Worm (Caenorhabditis elegans) whole organism, L4 larva: ENCODE data around the gene F17H10.1.

Source experiments
- D1046.2 ChIP-seq: fragments of 200-800 bp; sonication (Bioruptor generic); IDR thresholded peaks from 2 replicates; pipeline ENCODE4 v1.3.6; 2022; ENCODE audit warnings: missing genetic modification characterization, missing compliant biosample characterization
- F10B5.3 ChIP-seq: sonication (generic microtip); optimal IDR thresholded peaks from 2 replicates; lab custom pipeline; 2016; ENCODE audit warnings: mild to moderate bottlenecking, missing genetic modification characterization, missing compliant biosample characterization
- F26F4.8 ChIP-seq: fragments of 200-800 bp; sonication (Bioruptor generic); conservative IDR thresholded peaks from 2 replicates; pipeline ENCODE4 v1.3.6; 2022; ENCODE audit warnings: missing genetic modification characterization, missing compliant biosample characterization
- F37D6.2 ChIP-seq: sonication (generic microtip); optimal IDR thresholded peaks from 2 replicates; lab custom pipeline; 2016; ENCODE audit warnings: mild to moderate bottlenecking, missing genetic modification characterization, missing compliant biosample characterization
- F49E8.2 ChIP-seq: sonication (generic microtip); optimal IDR thresholded peaks from 2 replicates; lab custom pipeline; 2016; ENCODE audit warnings: missing compliant biosample characterization, mild to moderate bottlenecking, missing genetic modification characterization, borderline replicate concordance
- R02D3.7 ChIP-seq: fragments of 150-350 bp; sonication (generic microtip); optimal IDR thresholded peaks from 3 replicates; lab custom pipeline; 2014; ENCODE audit warnings: missing biosample characterization, missing genetic modification characterization
- T26A8.4 ChIP-seq: fragments of 200-800 bp; sonication (Bioruptor generic); IDR thresholded peaks from 2 replicates; pipeline ENCODE4 v1.3.6; 2022; ENCODE audit warnings: missing genetic modification characterization, missing compliant biosample characterization
- Y105C5A.15 ChIP-seq: fragments of 200-800 bp; sonication (Bioruptor generic); IDR thresholded peaks from 2 replicates; pipeline ENCODE4 v1.3.6; 2022; ENCODE audit warnings: missing genetic modification characterization, missing compliant biosample characterization
- ZK337.2 ChIP-seq: fragments of 200-800 bp; sonication (Bioruptor generic); IDR thresholded peaks from 2 replicates; pipeline ENCODE4 v1.3.6; 2022; ENCODE audit warnings: missing genetic modification reagents, missing genetic modification characterization, missing compliant biosample characterization
- ZK546.5 ChIP-seq, 2 experiments: sonication (generic microtip); optimal IDR thresholded peaks; 2 replicates each; lab custom pipeline; 2017; ENCODE audit warnings: missing biosample characterization in 2 of 2, missing genetic modification characterization in 2 of 2
- aha-1 ChIP-seq: fragments of 150-350 bp; peaks from one replicate; lab custom pipeline; 2014; ENCODE audit warnings: missing biosample characterization, missing genetic modification characterization
- ama-1 ChIP-seq: fragments of 150-350 bp; optimal IDR thresholded peaks from 2 replicates; lab custom pipeline; 2014; ENCODE audit warnings: inconsistent platforms, mixed read lengths
- ceh-20 ChIP-seq: fragments of 200-800 bp; sonication (Bioruptor generic); IDR thresholded peaks from 2 replicates; pipeline ENCODE4 v1.3.6; 2022; ENCODE audit warnings: missing genetic modification reagents, missing genetic modification characterization, missing compliant biosample characterization
- ceh-44 ChIP-seq: fragments of 200-800 bp; sonication (Bioruptor generic); IDR thresholded peaks from 2 replicates; pipeline ENCODE4 v1.3.6; 2022; ENCODE audit warnings: missing genetic modification reagents, missing genetic modification characterization, missing compliant biosample characterization
- ces-1 ChIP-seq: fragments of 150-350 bp; sonication (generic microtip); optimal IDR thresholded peaks from 4 replicates; lab custom pipeline; 2014; ENCODE audit warnings: missing biosample characterization, missing genetic modification reagents, missing genetic modification characterization
- daf-16 ChIP-seq, 3 experiments: sonication (generic microtip); optimal IDR thresholded peaks; 2 replicates each; lab custom pipeline; 2016 to 2017; ENCODE audit warnings: missing genetic modification characterization in 3 of 3, missing genetic modification reagents in 3 of 3, mild to moderate bottlenecking in 2 of 3, missing compliant biosample characterization in 2 of 3, missing biosample characterization in 1 of 3, moderate library complexity in 1 of 3
- dmd-6 ChIP-seq: fragments of 200-800 bp; sonication (Bioruptor generic); IDR thresholded peaks from 2 replicates; pipeline ENCODE4 v1.3.6; 2022; ENCODE audit warnings: missing genetic modification reagents, missing genetic modification characterization, missing compliant biosample characterization
- egl-43 ChIP-seq: fragments of 200-800 bp; sonication (Bioruptor generic); IDR thresholded peaks from 2 replicates; pipeline ENCODE4 v1.3.6; 2022; ENCODE audit warnings: missing genetic modification reagents, missing genetic modification characterization, missing compliant biosample characterization
- fos-1 ChIP-seq: fragments of 150-350 bp; optimal IDR thresholded peaks from 2 replicates; lab custom pipeline; 2014; ENCODE audit warnings: missing biosample characterization, missing genetic modification characterization
- hlh-30 ChIP-seq: sonication (generic microtip); optimal IDR thresholded peaks from 2 replicates; lab custom pipeline; 2017; ENCODE audit warnings: antibody characterized with exemption, mild to moderate bottlenecking, missing genetic modification characterization, missing compliant biosample characterization; ENCODE audit not compliant: insufficient read depth
- jun-1 ChIP-seq: fragments of 150-350 bp; optimal IDR thresholded peaks from 2 replicates; lab custom pipeline; 2014; ENCODE audit warnings: missing biosample characterization, missing genetic modification reagents, missing genetic modification characterization
- madf-9 ChIP-seq: fragments of 200-800 bp; sonication (Bioruptor generic); conservative IDR thresholded peaks from 2 replicates; pipeline ENCODE4 v1.3.6; 2022; ENCODE audit warnings: missing genetic modification reagents, missing genetic modification characterization, missing compliant biosample characterization
- mep-1 ChIP-seq: fragments of 150-350 bp; sonication (generic microtip); optimal IDR thresholded peaks from 3 replicates; lab custom pipeline; 2014; ENCODE audit warnings: missing biosample characterization, missing genetic modification characterization
- mxl-2 ChIP-seq: fragments of 200-800 bp; sonication (Bioruptor generic); conservative IDR thresholded peaks from 2 replicates; pipeline ENCODE4 v1.3.6; 2022; ENCODE audit warnings: missing genetic modification reagents, missing genetic modification characterization, missing compliant biosample characterization
- nhr-102 ChIP-seq: sonication (generic microtip); optimal IDR thresholded peaks from 2 replicates; lab custom pipeline; 2016; ENCODE audit warnings: mild to moderate bottlenecking, missing genetic modification characterization, moderate library complexity, missing compliant biosample characterization
- nhr-11 ChIP-seq: fragments of 150-350 bp; optimal IDR thresholded peaks from 2 replicates; lab custom pipeline; 2014; ENCODE audit warnings: missing biosample characterization, missing genetic modification characterization
- nhr-28 ChIP-seq: fragments of 150-350 bp; optimal IDR thresholded peaks from 2 replicates; lab custom pipeline; 2014; ENCODE audit warnings: missing biosample characterization, missing genetic modification characterization
- nhr-41 ChIP-seq: fragments of 200-800 bp; sonication (Bioruptor generic); IDR thresholded peaks from 2 replicates; pipeline ENCODE4 v1.3.6; 2022; ENCODE audit warnings: missing genetic modification reagents, missing genetic modification characterization, missing compliant biosample characterization
- nhr-6 ChIP-seq: fragments of 150-350 bp; optimal IDR thresholded peaks from 2 replicates; lab custom pipeline; 2014; ENCODE audit warnings: missing biosample characterization, missing genetic modification characterization
- nhr-77 ChIP-seq: fragments of 150-350 bp; optimal IDR thresholded peaks from 2 replicates; lab custom pipeline; 2014; ENCODE audit warnings: missing biosample characterization, missing genetic modification characterization
- pqm-1 ChIP-seq: sonication (generic microtip); optimal IDR thresholded peaks from 2 replicates; lab custom pipeline; 2017; ENCODE audit warnings: missing biosample characterization, missing genetic modification characterization
- saeg-2 ChIP-seq: fragments of 200-800 bp; sonication (Bioruptor generic); IDR thresholded peaks from 2 replicates; pipeline ENCODE4 v1.3.6; 2022; ENCODE audit warnings: missing genetic modification reagents, missing genetic modification characterization, missing compliant biosample characterization
- set-16 ChIP-seq: fragments of 200-800 bp; sonication (Bioruptor generic); IDR thresholded peaks from 2 replicates; pipeline ENCODE4 v1.3.6; 2022; ENCODE audit warnings: missing genetic modification reagents, missing genetic modification characterization, missing compliant biosample characterization
- spr-3 ChIP-seq: fragments of 200-800 bp; sonication (Bioruptor generic); optimal IDR thresholded peaks from 2 replicates; lab custom pipeline; 2018; ENCODE audit warnings: mild to moderate bottlenecking, missing genetic modification characterization, missing compliant biosample characterization
- tra-1 ChIP-seq: fragments of 200-800 bp; sonication (Bioruptor generic); IDR thresholded peaks from 2 replicates; pipeline ENCODE4 v1.3.6; 2022; ENCODE audit warnings: missing genetic modification reagents, missing genetic modification characterization, missing compliant biosample characterization
- unc-62 ChIP-seq, 3 experiments: fragments of 150-350 bp in 1 of 3; sonication (generic microtip); optimal IDR thresholded peaks in 2 of 3; peaks in 1 of 3; 1 replicate in 1 of 3; 2 replicates in 2 of 3; lab custom pipeline; 2014 to 2017; ENCODE audit warnings: missing biosample characterization in 3 of 3, missing genetic modification characterization in 3 of 3, missing genetic modification reagents in 3 of 3, missing genotype in 1 of 3
- vab-7 ChIP-seq: fragments of 200-800 bp; sonication (Bioruptor generic); IDR thresholded peaks from 2 replicates; pipeline ENCODE4 v1.3.6; 2022; ENCODE audit warnings: missing genetic modification reagents, missing genetic modification characterization, missing compliant biosample characterization
- zag-1 ChIP-seq: fragments of 150-350 bp; optimal IDR thresholded peaks from 2 replicates; lab custom pipeline; 2014; ENCODE audit warnings: missing biosample characterization, missing genetic modification characterization
- ztf-7 ChIP-seq: fragments of 150-350 bp; optimal IDR thresholded peaks from 2 replicates; lab custom pipeline; 2014; ENCODE audit warnings: missing biosample characterization, missing genetic modification characterization

Gene F17H10.1

DNA sequence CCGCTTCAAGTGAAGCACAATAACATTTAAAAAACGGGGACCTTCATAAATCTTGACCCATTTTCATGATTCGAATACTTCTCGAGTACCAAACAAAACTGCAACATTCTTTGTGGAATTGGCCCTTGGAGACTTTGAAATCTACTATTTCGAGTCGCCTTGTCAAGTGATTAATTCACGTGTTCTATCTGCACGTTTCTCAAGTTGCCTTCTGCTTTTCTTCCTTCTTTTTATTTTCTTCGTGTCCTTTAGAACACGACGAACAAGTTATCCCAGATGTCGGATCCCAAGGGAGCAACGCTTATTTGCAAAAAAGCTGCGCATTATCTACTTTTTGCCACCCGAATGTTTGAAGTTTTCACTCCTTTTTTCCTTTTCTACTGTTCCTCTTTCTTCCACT, 43.7 kb upstream of the F17H10.1 start:
- TF ChIP-seq hlh-30 (tag; lab: Kevin White, UChicago) (peak; percentile 37), F26F4.8 (GFP tag; lab: Robert Waterston, UW) (no peak), ceh-20 (GFP tag; lab: Robert Waterston, UW) (0 out of 2 replicates have a peak, but pooled peaks have one; percentile 37), jun-1 (tag; lab: Kevin White, UChicago) (no peak), unc-62 (GFP tag; optimal IDR thresholded peaks at IDR 0.05 in 1 of 2; lab: Kevin White, UChicago) (peak in 1 of 2 experiments; percentile 98), unc-62 (tag; optimal IDR thresholded peaks at IDR 0.05; lab: Kevin White, UChicago) (no peak), ZK546.5 (tag; optimal IDR thresholded peaks at IDR 0.05; lab: Kevin White, UChicago) (no peak)

DNA sequence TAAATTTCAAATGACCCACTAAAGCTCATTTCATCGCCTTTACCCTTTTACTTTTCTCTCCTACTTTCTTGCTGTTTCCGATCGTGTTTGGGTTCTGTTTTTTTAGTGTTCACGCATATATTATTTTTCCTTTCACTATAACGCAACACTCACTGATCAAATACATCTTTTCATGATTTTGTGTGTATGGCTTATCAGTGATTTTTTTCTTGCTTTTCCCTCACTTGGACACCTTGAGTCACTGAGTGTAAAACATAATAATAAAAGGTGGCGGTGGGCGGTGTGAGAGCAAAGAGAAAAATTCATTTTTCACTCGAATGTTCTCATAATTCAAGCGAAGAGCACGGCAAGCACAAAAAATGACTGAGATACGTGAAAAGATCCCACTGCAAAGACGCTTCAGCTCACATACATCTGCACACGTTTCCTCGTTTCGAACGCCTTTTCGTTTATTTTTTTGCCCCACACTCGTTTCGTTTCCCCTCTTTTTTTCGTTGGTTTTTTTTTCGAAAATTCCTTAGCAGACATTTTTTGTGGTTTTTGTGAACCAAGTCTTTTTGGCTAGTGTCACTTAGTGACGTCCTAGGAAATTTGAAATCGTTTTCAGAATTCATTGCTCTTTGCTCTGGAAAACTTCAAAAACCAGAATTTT, 42.0 kb upstream of the F17H10.1 start, which contains the start of gene K03A11.5:
Gene K03A11.5 (plus strand): TSS at position 602 of the 652 bp plus-strand sequence.
- no peak for TF ChIP-seq T26A8.4
- no peak for TF ChIP-seq nhr-6 (tag; lab: Kevin White, UChicago)
- peak; percentile 58 for TF ChIP-seq pqm-1 (tag; lab: Kevin White, UChicago)
- no peak for TF ChIP-seq ceh-20 (GFP tag; lab: Robert Waterston, UW)
- no peak for TF ChIP-seq mxl-2 (GFP tag; lab: Robert Waterston, UW)
- TF ChIP-seq tra-1 = no peak
- no peak for TF ChIP-seq ZK546.5 (tag; optimal IDR thresholded peaks at IDR 0.05; lab: Kevin White, UChicago)
- no peak for TF ChIP-seq F26F4.8 (GFP tag; lab: Robert Waterston, UW)
- TF ChIP-seq F37D6.2 (tag; lab: Kevin White, UChicago) = no peak
- no peak for TF ChIP-seq nhr-41
- no peak for TF ChIP-seq F10B5.3
- no peak for TF ChIP-seq fos-1 (tag; lab: Kevin White, UChicago)
- TF ChIP-seq mep-1 (tag; lab: Kevin White, UChicago) = no peak
- TF ChIP-seq dmd-6 (GFP tag; lab: Robert Waterston, UW) = no peak
- no peak for TF ChIP-seq ztf-7
- TF ChIP-seq D1046.2 (GFP tag; lab: Robert Waterston, UW) = no peak
- no peak for TF ChIP-seq madf-9 (GFP tag; lab: Robert Waterston, UW)
- TF ChIP-seq aha-1 (tag; lab: Kevin White, UChicago) = peak; percentile 30
- TF ChIP-seq ceh-44 (GFP tag; lab: Robert Waterston, UW) = no peak
- TF ChIP-seq ces-1 (GFP tag; lab: Kevin White, UChicago) = no peak
- no peak for TF ChIP-seq ama-1
- peak; percentile 23 for TF ChIP-seq nhr-28 (tag; lab: Kevin White, UChicago)
- TF ChIP-seq daf-16 (GFP tag; optimal IDR thresholded peaks at IDR 0.05; lab: Kevin White, UChicago) = no peak
- TF ChIP-seq daf-16 (tag; optimal IDR thresholded peaks at IDR 0.05; lab: Kevin White, UChicago) = peak; percentile 57
- TF ChIP-seq R02D3.7 (tag; lab: Kevin White, UChicago) = no peak
- TF ChIP-seq, all 104 proteins: peak for 4

DNA sequence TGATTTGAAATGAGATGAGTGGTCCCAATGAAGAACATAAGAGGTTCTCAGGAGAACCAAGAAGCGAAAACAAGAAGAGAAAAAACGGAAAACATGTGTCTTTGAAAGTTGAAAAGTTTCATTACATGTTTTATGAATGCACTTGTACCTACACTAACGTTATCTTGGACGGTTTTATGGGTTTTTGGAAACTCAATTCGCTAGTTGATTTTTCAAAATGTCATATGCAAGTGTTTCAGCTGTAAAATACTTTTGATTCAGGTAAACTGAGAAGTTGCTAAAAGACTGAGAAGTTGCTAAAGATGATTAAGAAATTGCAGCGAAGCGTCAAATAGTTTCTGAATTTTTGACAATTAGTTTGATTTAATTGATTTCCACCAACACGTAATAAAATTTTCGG, 33.9 kb upstream of the F17H10.1 start, which contains the start of gene cpx-2:
Gene cpx-2 (minus strand): TSS at position 101 of the 400 bp plus-strand sequence.
- TF ChIP-seq ZK337.2 (no peak), ceh-44 (GFP tag; lab: Robert Waterston, UW) (no peak), F49E8.2 (tag; lab: Kevin White, UChicago) (no peak), ces-1 (GFP tag; lab: Kevin White, UChicago) (no peak), tra-1 (no peak), Y105C5A.15 (GFP tag; lab: Robert Waterston, UW) (no peak), pqm-1 (tag; lab: Kevin White, UChicago) (no peak), vab-7 (GFP tag; lab: Robert Waterston, UW) (no peak), madf-9 (GFP tag; lab: Robert Waterston, UW) (no peak), nhr-77 (tag; lab: Kevin White, UChicago) (no peak), F26F4.8 (GFP tag; lab: Robert Waterston, UW) (no peak), nhr-102 (no peak), set-16 (no peak), egl-43 (GFP tag; lab: Robert Waterston, UW) (no peak), spr-3 (GFP tag; lab: Kevin White, UChicago) (no peak), daf-16 (GFP tag; optimal IDR thresholded peaks at IDR 0.05; lab: Kevin White, UChicago) (no peak), daf-16 (tag; optimal IDR thresholded peaks at IDR 0.05; lab: Kevin White, UChicago) (no peak), zag-1 (tag; lab: Kevin White, UChicago) (no peak), nhr-11 (tag; lab: Kevin White, UChicago) (no peak), saeg-2 (GFP tag; lab: Robert Waterston, UW) (no peak)
